Fruit fly (Drosophila melanogaster): Measurements from ENCODE around the gene CG15387.
A peak's percentile ranks its signal among the peaks of the same experiment; 100 is the strongest.

CG15387 gene

DNA sequence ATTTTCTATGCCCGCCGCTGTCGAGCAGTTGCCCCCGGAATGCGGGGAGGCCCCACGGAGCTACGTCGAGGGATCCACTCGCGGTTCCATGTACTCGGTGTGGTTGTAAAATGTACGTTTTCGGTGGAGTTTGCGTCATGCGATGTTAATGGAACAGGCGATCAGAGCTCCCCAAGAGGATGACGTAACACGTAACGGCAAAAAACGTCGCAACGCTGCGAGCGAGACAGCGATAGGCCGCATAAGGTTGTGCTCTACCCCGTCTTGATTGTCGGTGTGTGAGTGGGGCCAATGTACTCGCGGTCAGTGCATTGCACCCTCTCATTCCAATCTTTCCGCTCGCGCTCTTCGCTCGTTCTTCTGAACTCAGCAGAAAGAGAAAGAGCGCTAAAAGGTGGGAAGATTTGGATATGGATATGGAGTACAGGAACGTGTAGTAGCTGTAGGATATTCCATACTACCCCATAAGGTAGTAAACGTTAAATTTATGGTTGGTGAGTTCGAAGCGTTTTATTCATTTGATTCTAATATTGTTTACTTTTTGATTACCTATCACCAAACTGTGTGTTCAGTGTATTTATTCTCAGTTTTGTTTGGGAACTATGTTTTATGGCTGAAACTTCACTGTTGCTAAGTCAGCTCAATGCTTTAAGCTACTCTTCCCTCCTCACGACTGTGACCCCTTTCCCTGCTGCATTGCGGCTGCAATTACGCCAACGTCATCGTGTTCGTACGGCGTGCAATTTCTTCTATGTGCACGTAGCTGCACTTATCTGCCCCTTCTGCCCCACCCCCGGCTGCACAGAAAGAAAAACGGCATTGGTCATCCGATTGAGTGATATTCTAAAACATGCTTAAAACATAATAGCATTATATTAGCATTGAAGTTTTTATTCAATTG lies 25.7 kb downstream of the CG15387 start:
- TF ChIP-seq noc (tag; optimal IDR thresholded peaks at IDR 0.05), result no peak

DNA sequence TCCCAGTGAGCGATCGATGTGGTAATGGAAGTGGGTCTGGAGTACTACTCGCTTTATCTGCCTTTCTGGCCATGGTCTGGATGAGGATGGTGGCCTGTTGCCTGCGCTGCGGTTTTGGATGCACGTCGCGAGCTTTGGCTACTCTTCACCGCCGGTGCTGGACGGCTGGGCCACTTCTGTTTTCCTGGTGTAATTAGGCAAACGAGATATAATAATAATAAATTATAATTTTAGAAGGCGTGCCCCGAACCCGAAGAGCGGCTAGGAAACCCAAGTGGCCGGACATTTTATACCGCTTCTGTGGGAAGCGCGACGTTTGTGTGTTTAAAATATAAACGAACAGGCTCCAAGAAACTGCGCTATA lies 26.7 kb downstream of the CG15387 start:
- no peak for TF ChIP-seq noc (tag; optimal IDR thresholded peaks at IDR 0.05)

DNA sequence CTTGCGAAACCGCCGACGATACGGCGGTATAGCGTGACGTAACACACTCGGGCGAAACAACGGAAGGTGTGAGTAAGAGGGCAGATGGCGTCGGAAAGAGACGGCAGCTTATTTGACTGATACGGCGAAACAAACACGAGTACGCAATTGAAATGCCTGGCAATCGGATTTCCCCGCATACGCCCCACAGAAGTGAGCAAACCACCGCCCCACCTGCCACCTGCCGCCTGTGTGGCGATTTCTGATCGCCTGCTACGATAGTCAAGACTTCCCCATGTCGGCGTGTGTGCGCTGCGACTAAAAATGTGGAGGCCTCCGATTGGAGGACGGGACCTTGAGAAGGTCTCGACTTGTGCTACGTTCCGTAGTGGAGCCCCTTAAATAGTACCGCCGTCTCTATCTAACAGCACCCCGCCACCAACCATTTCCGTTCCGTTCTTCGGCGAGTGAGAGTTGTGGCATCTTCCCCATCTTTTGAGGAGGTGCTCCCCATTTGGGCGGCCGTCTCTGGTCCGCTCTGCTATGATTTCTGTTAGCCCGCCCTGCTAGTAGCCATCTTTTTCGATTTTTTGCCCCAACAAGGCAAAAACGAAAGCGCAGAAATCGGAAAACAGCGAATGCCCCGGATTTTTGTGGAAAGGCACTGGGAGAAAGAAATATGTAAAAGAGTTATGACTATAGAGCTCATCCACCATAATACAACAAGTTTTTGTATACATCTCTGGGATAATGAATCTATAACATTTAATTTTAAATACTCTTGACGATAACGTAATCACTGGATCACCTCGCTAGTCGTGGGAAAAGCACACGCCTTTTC lies 27.3 kb downstream of the CG15387 start:
- peak; percentile 56 for TF ChIP-seq noc (tag; optimal IDR thresholded peaks at IDR 0.05)

DNA sequence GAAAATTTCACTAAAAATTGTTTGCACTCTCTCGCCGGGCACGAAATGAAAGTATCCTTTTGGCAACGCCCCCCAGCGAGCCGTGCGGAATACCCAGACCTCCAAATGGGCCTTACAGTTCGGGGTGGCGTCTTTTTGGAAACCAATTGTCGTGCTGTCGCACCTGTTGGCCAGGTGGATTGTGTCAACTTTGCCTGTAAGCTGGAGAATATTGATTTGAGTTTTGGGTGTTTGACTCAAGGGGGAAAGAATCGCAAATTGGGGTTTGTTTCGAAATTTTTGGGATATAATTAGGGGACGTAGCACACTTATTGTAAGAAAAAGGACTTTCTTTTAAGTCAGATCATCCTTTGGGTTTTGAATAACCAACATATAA lies 28.0 kb downstream of the CG15387 start:
- TF ChIP-seq noc (tag; optimal IDR thresholded peaks at IDR 0.05), result no peak

DNA sequence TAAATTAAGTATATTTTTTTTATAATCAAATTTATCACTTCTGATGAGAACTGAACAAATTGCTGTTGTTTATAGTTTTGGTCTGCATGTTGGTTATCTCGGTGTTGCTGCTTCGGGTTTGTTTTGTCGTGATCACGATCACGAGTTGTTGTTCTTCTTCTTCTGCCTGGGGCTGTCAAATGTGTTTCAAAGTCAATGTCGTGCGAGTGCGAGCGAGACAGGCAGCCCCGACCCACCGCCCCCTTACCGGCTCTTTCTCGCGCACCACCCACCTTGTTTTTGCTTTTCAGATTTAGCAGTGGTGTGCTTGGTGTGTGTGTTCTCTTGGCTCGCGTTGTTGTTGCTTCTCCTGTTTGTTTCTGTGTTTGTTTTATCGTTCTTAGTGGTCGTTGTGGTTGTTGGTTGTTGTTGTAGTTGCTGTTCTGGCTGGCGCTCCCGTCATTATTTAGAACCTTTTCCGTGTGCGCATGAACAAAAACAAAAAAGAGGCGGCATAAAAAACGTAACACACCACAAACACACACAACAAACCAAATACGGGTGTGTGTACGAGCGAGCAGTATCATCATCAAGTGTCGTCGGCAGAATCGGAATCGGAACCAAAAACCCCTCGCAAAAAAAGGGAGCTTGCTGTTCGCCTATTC lies 28.5 kb downstream of the CG15387 start, which contains the start of gene COX7AL2:
COX7AL2 (minus strand) TSS at position 438 of the 644 bp plus-strand sequence.
- TF ChIP-seq noc (tag; optimal IDR thresholded peaks at IDR 0.05), result no peak

DNA sequence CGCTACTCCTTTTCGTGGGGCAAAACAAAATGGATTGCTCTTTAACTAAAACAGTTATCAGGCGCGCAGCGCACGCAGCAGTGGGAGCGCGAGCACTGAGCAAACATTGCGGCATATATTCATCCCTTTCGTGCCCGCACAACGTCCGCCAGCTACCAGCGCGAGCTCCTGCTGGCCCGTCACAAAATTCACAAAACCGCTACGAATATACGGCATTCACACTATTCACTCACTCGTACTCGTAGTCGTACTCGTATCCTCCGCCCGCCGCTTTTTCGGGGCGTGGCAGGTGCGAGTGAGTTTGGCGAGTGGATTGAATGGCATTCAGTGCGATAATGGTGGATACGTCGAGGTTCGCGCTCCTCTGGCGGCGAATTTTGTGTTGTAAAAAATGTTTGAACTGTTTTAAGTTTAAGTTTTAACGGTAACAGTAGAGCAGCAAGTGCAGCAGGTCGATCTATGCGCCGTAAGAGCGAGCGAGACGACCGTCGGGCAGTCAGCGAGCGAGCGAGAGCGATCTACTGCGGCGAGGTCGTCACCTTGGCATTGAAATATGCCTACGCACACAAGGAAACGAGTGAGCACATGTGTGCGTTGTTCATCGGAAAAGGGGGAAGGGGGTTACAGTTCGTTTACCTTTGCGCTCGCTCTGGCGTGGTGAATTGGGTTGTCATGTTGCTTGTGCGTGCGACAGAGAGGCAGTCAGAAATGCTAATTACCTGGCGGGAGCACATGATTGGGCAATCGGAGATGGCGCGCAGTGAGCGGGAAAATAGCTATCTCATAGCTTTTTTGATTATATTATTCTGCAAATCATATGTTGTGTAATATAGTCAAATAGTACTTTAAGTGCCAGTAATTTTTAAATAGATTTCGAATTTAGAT lies 29.3 kb downstream of the CG15387 start:
- peak; percentile 41 for TF ChIP-seq noc (tag; optimal IDR thresholded peaks at IDR 0.05)

DNA sequence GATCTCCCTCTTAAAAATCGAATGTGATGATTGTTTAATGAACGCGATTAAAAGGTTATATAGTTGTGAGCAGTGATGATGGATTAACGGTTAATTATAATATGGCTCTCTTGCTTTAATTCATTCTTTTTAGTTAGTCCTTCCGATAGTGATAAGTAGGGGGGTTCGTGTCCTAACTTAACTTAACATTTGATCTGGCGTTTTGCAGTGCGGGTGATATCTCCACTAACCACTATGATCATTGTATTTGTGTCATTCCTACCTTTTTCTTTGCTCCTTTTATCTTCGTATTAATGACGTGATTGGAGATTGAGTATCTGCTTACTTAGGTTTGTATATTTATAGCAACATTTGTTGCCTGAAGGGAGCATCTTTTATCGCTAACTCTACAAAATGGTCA lies 30.8 kb downstream of the CG15387 start:
- no peak for TF ChIP-seq noc (tag; optimal IDR thresholded peaks at IDR 0.05)

DNA sequence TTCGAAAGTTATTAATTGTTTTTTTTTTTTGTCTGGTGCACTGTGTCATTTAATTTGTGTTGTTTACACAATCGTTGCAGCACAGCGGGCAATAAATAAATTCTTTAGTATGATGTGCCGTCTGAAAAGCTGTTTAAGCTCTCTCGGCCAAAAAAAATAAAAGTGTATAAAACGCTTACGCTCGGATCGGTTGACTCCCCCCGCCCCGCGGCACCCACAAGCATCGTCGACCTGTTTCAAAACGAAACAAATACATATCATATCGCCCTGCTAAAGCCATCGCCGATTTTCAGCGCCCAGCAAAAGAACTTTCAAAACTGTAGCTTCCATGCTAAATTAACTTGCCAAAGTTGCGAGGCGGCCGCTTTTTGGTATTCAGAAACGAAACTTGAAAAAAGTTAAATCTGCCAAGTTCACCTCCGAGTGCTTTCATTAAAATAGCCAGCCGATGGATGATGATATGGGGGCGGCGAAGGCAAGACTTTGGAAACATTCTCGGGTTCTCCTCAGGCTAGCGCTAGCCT lies 31.7 kb downstream of the CG15387 start:
- TF ChIP-seq noc (tag; optimal IDR thresholded peaks at IDR 0.05), result no peak

DNA sequence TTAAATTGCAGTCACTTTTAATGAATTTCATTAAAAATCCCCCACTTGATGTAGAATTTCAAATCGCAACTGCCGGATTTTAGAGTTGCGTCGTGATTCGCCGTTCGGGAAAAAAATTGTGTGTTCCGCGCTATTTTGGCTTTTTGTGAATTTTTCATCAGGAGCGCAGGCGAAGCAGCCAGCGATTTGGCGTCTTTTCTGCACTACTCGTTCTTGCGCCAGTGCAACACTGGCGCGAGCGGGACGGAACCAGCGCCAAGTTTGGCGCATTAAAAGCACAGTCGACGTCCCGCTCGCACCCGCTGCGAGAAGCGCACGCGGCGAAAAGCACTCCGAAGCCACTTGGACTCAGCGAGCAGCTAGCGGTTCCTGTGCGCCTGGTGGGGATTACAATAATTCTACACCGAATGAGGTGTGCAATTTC lies 32.7 kb downstream of the CG15387 start:
- peak; percentile 47 for TF ChIP-seq noc (tag; optimal IDR thresholded peaks at IDR 0.05)

DNA sequence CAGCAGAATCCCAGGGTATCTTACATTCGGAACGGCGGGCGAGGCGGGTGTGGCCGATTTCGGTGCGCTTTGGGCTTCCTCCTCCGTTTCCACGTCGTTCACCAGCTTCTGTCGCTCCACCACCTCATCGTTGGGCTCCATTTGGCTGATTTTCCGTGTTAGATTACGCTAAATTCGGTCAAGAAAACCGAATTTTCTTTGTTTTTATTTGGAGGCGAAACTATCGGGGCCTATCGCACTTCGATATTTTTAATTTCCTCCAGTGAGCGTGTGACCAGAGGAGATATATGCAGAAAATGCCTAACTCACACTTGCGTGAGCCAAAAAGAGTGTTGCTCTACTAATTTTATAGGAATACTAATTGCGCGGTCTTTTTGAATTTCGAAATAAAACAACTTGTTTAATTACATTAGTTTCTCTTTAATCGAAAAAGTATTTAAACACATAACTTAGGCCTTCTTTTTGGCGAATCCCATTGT lies 33.9 kb downstream of the CG15387 start, which contains the start of gene CG10874:
CG10874 (minus strand) TSS at position 264 of the 479 bp plus-strand sequence.
- TF ChIP-seq noc (tag; optimal IDR thresholded peaks at IDR 0.05), result no peak

DNA sequence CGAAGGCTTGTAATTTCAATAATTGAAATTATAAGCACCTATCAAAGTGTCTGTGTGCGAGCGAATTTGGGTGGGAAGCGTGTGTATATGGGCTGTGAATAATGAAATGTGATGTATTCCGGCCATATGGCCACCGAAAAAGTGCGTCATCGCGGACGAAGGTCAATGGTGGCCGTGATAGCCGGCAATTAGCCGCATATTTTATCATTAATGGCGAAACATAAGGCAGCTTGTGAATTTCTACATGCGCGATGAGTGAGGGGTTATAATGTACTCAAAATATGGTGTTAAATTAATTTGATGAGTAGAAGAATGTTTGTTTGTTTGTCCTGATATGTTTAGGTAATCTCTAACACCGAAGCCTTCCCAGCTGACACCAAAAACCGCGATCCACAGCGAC lies 34.7 kb downstream of the CG15387 start:
- TF ChIP-seq noc (tag; optimal IDR thresholded peaks at IDR 0.05), result no peak

DNA sequence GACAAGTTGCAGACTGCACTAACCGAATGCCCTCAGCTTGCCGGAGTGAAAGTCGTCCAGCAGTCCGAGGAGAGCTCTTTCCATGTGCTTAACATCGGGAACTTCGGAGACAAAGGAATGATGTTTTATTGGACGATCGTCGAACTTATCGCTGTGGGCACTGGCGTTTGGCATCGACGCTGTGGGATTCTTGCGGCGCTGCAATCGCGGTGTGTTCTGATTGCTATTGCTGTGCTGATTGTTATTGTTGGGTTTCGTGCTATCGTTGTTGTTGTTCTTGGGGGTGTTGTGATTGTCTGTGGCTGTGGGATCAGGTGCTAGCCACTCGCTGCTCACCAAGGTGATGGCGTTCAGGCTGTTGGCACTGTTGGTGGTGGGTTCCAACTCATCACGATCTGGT lies 35.4 kb downstream of the CG15387 start:
- no peak for TF ChIP-seq noc (tag; optimal IDR thresholded peaks at IDR 0.05)

DNA sequence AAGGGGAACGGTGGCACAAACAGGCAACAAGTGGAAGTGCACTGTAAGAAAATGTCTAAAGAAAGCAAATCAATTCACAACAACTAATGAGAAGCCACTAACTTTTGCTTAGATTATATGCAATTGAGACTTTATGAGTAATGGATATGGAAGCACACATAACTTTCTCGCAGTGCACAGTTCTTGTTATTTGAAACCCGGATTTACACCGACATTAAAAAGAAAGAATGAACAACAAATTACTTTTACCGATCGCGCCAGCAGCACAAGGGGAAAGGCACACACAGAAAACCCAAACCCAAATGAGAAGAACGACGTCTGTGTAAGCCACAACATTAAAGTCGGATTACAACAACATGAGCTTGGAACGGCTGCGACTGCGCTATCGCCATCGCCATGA lies 37.0 kb downstream of the CG15387 start:
- TF ChIP-seq noc (tag; optimal IDR thresholded peaks at IDR 0.05), result no peak

DNA sequence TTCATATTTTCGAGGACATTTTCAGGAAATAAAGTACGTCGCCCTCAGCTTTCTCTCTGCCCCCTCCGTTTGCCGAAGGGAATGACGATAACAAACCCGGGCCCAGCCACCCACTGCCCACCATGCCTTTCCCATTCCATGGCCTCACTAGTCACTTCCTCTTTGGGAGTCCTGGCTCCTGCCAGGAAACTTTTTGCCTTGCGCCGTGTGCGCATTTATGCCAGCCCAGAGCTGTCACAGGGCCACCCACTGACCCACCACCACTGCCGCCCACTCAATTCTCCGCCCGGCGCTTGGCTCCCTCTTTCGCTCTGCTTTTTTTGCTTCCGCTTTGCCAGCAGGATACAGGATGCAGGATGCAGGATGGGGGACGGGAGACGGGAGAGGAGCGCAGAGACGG lies 38.7 kb downstream of the CG15387 start:
- TF ChIP-seq noc (tag; optimal IDR thresholded peaks at IDR 0.05), result no peak

DNA sequence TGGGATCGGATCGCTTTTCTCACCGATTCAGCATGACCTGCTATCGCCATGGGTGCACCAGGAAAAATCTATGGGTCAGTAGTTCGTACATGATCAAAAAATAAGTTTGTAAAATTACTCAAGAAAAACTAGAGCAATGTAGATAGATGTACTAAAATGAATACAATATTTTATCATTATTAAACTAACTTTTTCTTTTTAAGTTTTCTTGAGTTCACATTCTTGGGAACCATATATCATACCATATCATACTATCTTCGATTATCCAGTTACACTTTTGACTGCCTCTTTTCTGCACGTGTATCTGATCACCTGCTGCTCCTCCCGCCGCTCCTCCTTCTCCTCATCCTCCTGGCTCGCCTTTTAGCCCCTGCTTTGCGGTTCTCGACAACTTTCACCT lies 40.7 kb downstream of the CG15387 start:
- no peak for TF ChIP-seq noc (tag; optimal IDR thresholded peaks at IDR 0.05)
